Fruit fly (Drosophila melanogaster) S2 (cell line): Measurements from ENCODE around the gene CG17124.

ENCODE experiments used
- CG8478 ChIP-seq: fragments of >200 bp; optimal IDR thresholded peaks from 2 replicates; lab custom pipeline; 2018
- CTCF ChIP-seq, 2 experiments: fragments of >200 bp; optimal IDR thresholded peaks; 2 replicates each; lab custom pipeline; 2018

- TF ChIP-seq CTCF (optimal IDR thresholded peaks at IDR 0.05; lab: Kevin White, UChicago) = no peak
- TF ChIP-seq CG8478 = no peak
Measured at dm6 chr2L:10748218-10748617, 7.9 kb downstream of the CG17124 start.
